Worm (Caenorhabditis elegans): ENCODE data around the gene Y67H2A.7.

- TF ChIP-seq ets-4 (GFP tag; optimal IDR thresholded peaks at IDR 0.05) (no peak), tbx-9 (tag; optimal IDR thresholded peaks at IDR 0.05; ENCODE audit: borderline replicate concordance) (no peak), nhr-120 (GFP tag; IDR thresholded peaks at IDR 0.05) (no peak), cebp-1 (GFP tag; IDR thresholded peaks at IDR 0.05) (no peak), cebp-1 (tag; optimal IDR thresholded peaks at IDR 0.05) (no peak), ztf-6 (GFP tag; IDR thresholded peaks at IDR 0.05) (no peak), nfya-1 (tag; optimal IDR thresholded peaks at IDR 0.05; ENCODE audit: borderline replicate concordance, insufficient read depth) (no peak)
Measured at ce11 chrIV:13315344-13315743, 11.8 kb downstream of the Y67H2A.7 start, which contains the start of gene fat-1.
